Fruit fly (Drosophila melanogaster) whole organism, embryonic: ENCODE measurements around the gene CG7294.
A peak's percentile ranks its signal among the peaks of the same experiment; 100 is the strongest.

Source experiments
- Aef1 ChIP-seq: fragments of 200-800 bp; sonication (Bioruptor generic); IDR thresholded peaks from 3 replicates; pipeline ENCODE4 v1.3.6; 2022; ENCODE audit warnings: missing biosample characterization, missing genetic modification characterization
- Bteb2 ChIP-seq: fragments of 200-800 bp; sonication (Bioruptor generic); optimal IDR thresholded peaks from 2 replicates; lab custom pipeline; 2016; ENCODE audit warnings: missing biosample characterization, missing genetic modification characterization
- C15 ChIP-seq: fragments of 200-800 bp; sonication (Bioruptor generic); IDR thresholded peaks from 3 replicates; pipeline ENCODE4 v1.3.6; 2022; ENCODE audit warnings: missing biosample characterization, missing genetic modification characterization
- CG11093 ChIP-seq: fragments of 200-800 bp; sonication (Bioruptor generic); IDR thresholded peaks from 3 replicates; pipeline ENCODE4 v1.3.6; 2022; ENCODE audit warnings: missing biosample characterization, missing genetic modification characterization
- CG11398 ChIP-seq: fragments of 200-800 bp; sonication (Bioruptor generic); optimal IDR thresholded peaks from 2 replicates; lab custom pipeline; 2016; ENCODE audit warnings: missing biosample characterization, missing genetic modification characterization
- CG12744 ChIP-seq: fragments of 200-800 bp; sonication (Bioruptor generic); optimal IDR thresholded peaks from 2 replicates; lab custom pipeline; 2016; ENCODE audit warnings: missing biosample characterization, missing genetic modification characterization
- CG14014 ChIP-seq: fragments of 200-800 bp; sonication (Bioruptor generic); IDR thresholded peaks from 2 replicates; pipeline ENCODE4 v1.3.6; 2022; ENCODE audit warnings: missing biosample characterization, missing genetic modification characterization
- CG15514 ChIP-seq: fragments of 200-800 bp; sonication (Bioruptor generic); optimal IDR thresholded peaks from 3 replicates; lab custom pipeline; 2017; ENCODE audit warnings: missing biosample characterization, missing genetic modification characterization, mild to moderate bottlenecking, moderate library complexity, missing genetic modification reagents
- CG15696 ChIP-seq: fragments of 200-800 bp; sonication (Bioruptor generic); optimal IDR thresholded peaks from 2 replicates; lab custom pipeline; 2019; ENCODE audit warnings: missing biosample characterization, mild to moderate bottlenecking, missing genetic modification characterization, moderate library complexity
- CG16813 ChIP-seq: fragments of 200-800 bp; sonication (Bioruptor generic); IDR thresholded peaks from 3 replicates; pipeline ENCODE4 v1.3.6; 2022; ENCODE audit warnings: missing biosample characterization, missing genetic modification characterization; ENCODE audit not compliant: partially characterized antibody
- CG18599 ChIP-seq: fragments of 200-800 bp; sonication (Bioruptor generic); optimal IDR thresholded peaks from 3 replicates; lab custom pipeline; 2017; ENCODE audit warnings: missing biosample characterization, missing genetic modification characterization, mild to moderate bottlenecking, moderate library complexity, missing genetic modification reagents
- CG31441 ChIP-seq: fragments of 200-800 bp; sonication (Bioruptor generic); IDR thresholded peaks from 2 replicates; pipeline ENCODE4 v1.3.6; 2022; ENCODE audit warnings: missing biosample characterization, missing genetic modification characterization
- CG34376 ChIP-seq: fragments of 200-800 bp; sonication (Bioruptor generic); optimal IDR thresholded peaks from 2 replicates; lab custom pipeline; 2018; ENCODE audit warnings: missing biosample characterization, mild to moderate bottlenecking, missing genetic modification characterization
- CG4424 ChIP-seq: fragments of 200-800 bp; sonication (Bioruptor generic); optimal IDR thresholded peaks from 3 replicates; lab custom pipeline; 2016; ENCODE audit warnings: missing biosample characterization, missing genetic modification characterization
- CG5245 ChIP-seq: fragments of 200-800 bp; sonication (Bioruptor generic); optimal IDR thresholded peaks from 3 replicates; lab custom pipeline; 2016; ENCODE audit warnings: missing biosample characterization, missing genetic modification characterization
- CG6854 ChIP-seq: fragments of 200-800 bp; sonication (Bioruptor generic); optimal IDR thresholded peaks from 3 replicates; lab custom pipeline; 2017; ENCODE audit warnings: missing biosample characterization, mild to moderate bottlenecking, missing genetic modification characterization
- CG7987 ChIP-seq: fragments of 200-800 bp; sonication (Bioruptor generic); optimal IDR thresholded peaks from 2 replicates; lab custom pipeline; 2018; ENCODE audit warnings: missing biosample characterization, mild to moderate bottlenecking, missing genetic modification characterization, moderate library complexity
- CkIIα-i1 ChIP-seq: fragments of 200-800 bp; sonication (Bioruptor generic); IDR thresholded peaks from 2 replicates; pipeline ENCODE4 v1.3.6; 2022; ENCODE audit warnings: missing biosample characterization, missing genetic modification characterization
- Dll ChIP-seq: fragments of 200-800 bp; sonication (Bioruptor generic); IDR thresholded peaks from 4 replicates; pipeline ENCODE4 v1.3.6; 2022; ENCODE audit warnings: missing biosample characterization, missing genetic modification characterization; ENCODE audit not compliant: partially characterized antibody
- Dp ChIP-seq: fragments of 200-800 bp; sonication (Bioruptor generic); optimal IDR thresholded peaks from 2 replicates; lab custom pipeline; 2018; ENCODE audit warnings: missing biosample characterization, mild to moderate bottlenecking, missing genetic modification characterization, moderate library complexity
- Elba2 ChIP-seq: fragments of 200-800 bp; sonication (Bioruptor generic); optimal IDR thresholded peaks from 3 replicates; lab custom pipeline; 2016; ENCODE audit warnings: missing biosample characterization, missing genetic modification characterization
- Fer1 ChIP-seq: fragments of 200-800 bp; sonication (Bioruptor generic); optimal IDR thresholded peaks from 2 replicates; lab custom pipeline; 2017; ENCODE audit warnings: missing biosample characterization, mild to moderate bottlenecking, missing genetic modification characterization
- Hey ChIP-seq: fragments of 200-800 bp; sonication (Bioruptor generic); optimal IDR thresholded peaks from 3 replicates; lab custom pipeline; 2018; ENCODE audit warnings: missing biosample characterization, mild to moderate bottlenecking, missing genetic modification characterization
- Hmx ChIP-seq: fragments of 200-800 bp; sonication (Bioruptor generic); optimal IDR thresholded peaks from 2 replicates; lab custom pipeline; 2016; ENCODE audit warnings: missing biosample characterization, missing genetic modification characterization
- Hr78 ChIP-seq, 2 experiments: fragments of 200-800 bp in 1 of 2; fragments of >200 bp in 1 of 2; sonication (Bioruptor generic) in 1 of 2; optimal IDR thresholded peaks; 2 replicates each; lab custom pipeline; 2017 to 2019; ENCODE audit warnings: missing biosample characterization in 2 of 2, missing genetic modification characterization in 2 of 2, mild to moderate bottlenecking in 1 of 2, moderate library complexity in 1 of 2
- Nf-YB ChIP-seq: fragments of 200-800 bp; sonication (Bioruptor generic); optimal IDR thresholded peaks from 3 replicates; lab custom pipeline; 2019; ENCODE audit warnings: missing biosample characterization, mild to moderate bottlenecking, missing genetic modification characterization, moderate library complexity
- Spps ChIP-seq: fragments of 200-800 bp; sonication (Bioruptor generic); optimal IDR thresholded peaks from 2 replicates; lab custom pipeline; 2018; ENCODE audit warnings: missing biosample characterization, mild to moderate bottlenecking, missing genetic modification characterization
- amos ChIP-seq: fragments of 200-800 bp; sonication (Bioruptor generic); IDR thresholded peaks from 2 replicates; pipeline ENCODE4 v1.3.6; 2022; ENCODE audit warnings: missing biosample characterization, missing genetic modification characterization; ENCODE audit not compliant: partially characterized antibody
- ase ChIP-seq: fragments of 200-800 bp; sonication (Bioruptor generic); IDR thresholded peaks from 3 replicates; pipeline ENCODE4 v1.3.6; 2022; ENCODE audit warnings: missing biosample characterization, missing genetic modification characterization
- cas ChIP-seq: fragments of 200-800 bp; sonication (Bioruptor generic); IDR thresholded peaks from 2 replicates; pipeline ENCODE4 v1.3.6; 2022; ENCODE audit warnings: missing biosample characterization, missing genetic modification characterization
- disco-r ChIP-seq: fragments of 200-800 bp; sonication (Bioruptor generic); optimal IDR thresholded peaks from 2 replicates; lab custom pipeline; 2016; ENCODE audit warnings: missing biosample characterization, missing genetic modification characterization
- dm ChIP-seq: fragments of 200-800 bp; sonication (Bioruptor generic); optimal IDR thresholded peaks from 3 replicates; lab custom pipeline; 2016; ENCODE audit warnings: missing biosample characterization, missing genetic modification characterization
- ewg ChIP-seq: fragments of 200-800 bp; sonication (Bioruptor generic); optimal IDR thresholded peaks from 3 replicates; lab custom pipeline; 2017; ENCODE audit warnings: mild to moderate bottlenecking, missing biosample characterization, missing genetic modification reagents, missing genetic modification characterization
- fru ChIP-seq: fragments of >200 bp; optimal IDR thresholded peaks from 2 replicates; lab custom pipeline; 2017
- gsb-n ChIP-seq: fragments of 200-800 bp; sonication (Bioruptor generic); optimal IDR thresholded peaks from 3 replicates; lab custom pipeline; 2018; ENCODE audit warnings: missing biosample characterization, mild to moderate bottlenecking, missing genetic modification characterization
- her ChIP-seq: fragments of 200-800 bp; sonication (Bioruptor generic); optimal IDR thresholded peaks from 2 replicates; lab custom pipeline; 2016; ENCODE audit warnings: missing biosample characterization, missing genetic modification characterization
- hth ChIP-seq: fragments of >200 bp; optimal IDR thresholded peaks from 2 replicates; lab custom pipeline; 2017; ENCODE audit warnings: inconsistent platforms
- mirr ChIP-seq: fragments of 200-800 bp; sonication (Bioruptor generic); optimal IDR thresholded peaks from 3 replicates; lab custom pipeline; 2018; ENCODE audit warnings: missing biosample characterization, mild to moderate bottlenecking, missing genetic modification characterization
- mld ChIP-seq: fragments of 200-800 bp; sonication (Bioruptor generic); IDR thresholded peaks from 3 replicates; pipeline ENCODE4 v1.3.6; 2022; ENCODE audit warnings: missing biosample characterization, missing genetic modification characterization; ENCODE audit not compliant: partially characterized antibody
- pfk ChIP-seq: fragments of 200-800 bp; sonication (Bioruptor generic); optimal IDR thresholded peaks from 2 replicates; lab custom pipeline; 2018; ENCODE audit warnings: missing biosample characterization, mild to moderate bottlenecking, missing genetic modification characterization, moderate library complexity
- pho ChIP-seq: fragments of 200-800 bp; sonication (Bioruptor generic); optimal IDR thresholded peaks from 2 replicates; lab custom pipeline; 2016; ENCODE audit warnings: missing biosample characterization, missing genetic modification characterization
- phol ChIP-seq: fragments of 200-800 bp; sonication (Bioruptor generic); optimal IDR thresholded peaks from 3 replicates; lab custom pipeline; 2018; ENCODE audit warnings: missing biosample characterization, mild to moderate bottlenecking, missing genetic modification characterization, moderate library complexity
- pros ChIP-seq: fragments of 200-800 bp; sonication (Bioruptor generic); optimal IDR thresholded peaks from 3 replicates; lab custom pipeline; 2019; ENCODE audit warnings: missing biosample characterization, mild to moderate bottlenecking, missing genetic modification characterization, moderate library complexity
- run ChIP-seq: fragments of 200-800 bp; sonication (Bioruptor generic); optimal IDR thresholded peaks from 3 replicates; lab custom pipeline; 2018; ENCODE audit warnings: missing biosample characterization, mild to moderate bottlenecking, missing genetic modification characterization
- sima ChIP-seq: fragments of 200-800 bp; sonication (Bioruptor generic); optimal IDR thresholded peaks from 2 replicates; lab custom pipeline; 2016; ENCODE audit warnings: missing biosample characterization, missing genetic modification characterization
- sisA ChIP-seq: fragments of 200-800 bp; sonication (Bioruptor generic); IDR thresholded peaks from 2 replicates; pipeline ENCODE4 v1.3.6; 2022; ENCODE audit warnings: missing biosample characterization, missing genetic modification characterization
- tio ChIP-seq: fragments of 200-800 bp; sonication (Bioruptor generic); optimal IDR thresholded peaks from 2 replicates; lab custom pipeline; 2017; ENCODE audit warnings: missing biosample characterization, missing genetic modification characterization, inconsistent platforms
- trh ChIP-seq: fragments of 200-800 bp; sonication (Bioruptor generic); optimal IDR thresholded peaks from 2 replicates; lab custom pipeline; 2016; ENCODE audit warnings: missing biosample characterization, missing genetic modification characterization
- z ChIP-seq: fragments of 200-800 bp; sonication (Bioruptor generic); IDR thresholded peaks from 3 replicates; pipeline ENCODE4 v1.3.6; 2022; ENCODE audit warnings: missing biosample characterization, missing genetic modification characterization
- zfh1 ChIP-seq: fragments of 200-800 bp; sonication (Bioruptor generic); IDR thresholded peaks from 3 replicates; pipeline ENCODE4 v1.3.6; 2022; ENCODE audit warnings: missing biosample characterization, missing genetic modification characterization
- zfh2 ChIP-seq: fragments of 200-800 bp; sonication (Bioruptor generic); optimal IDR thresholded peaks from 2 replicates; lab custom pipeline; 2016; ENCODE audit warnings: missing biosample characterization, missing genetic modification characterization

CG7294 gene

DNA sequence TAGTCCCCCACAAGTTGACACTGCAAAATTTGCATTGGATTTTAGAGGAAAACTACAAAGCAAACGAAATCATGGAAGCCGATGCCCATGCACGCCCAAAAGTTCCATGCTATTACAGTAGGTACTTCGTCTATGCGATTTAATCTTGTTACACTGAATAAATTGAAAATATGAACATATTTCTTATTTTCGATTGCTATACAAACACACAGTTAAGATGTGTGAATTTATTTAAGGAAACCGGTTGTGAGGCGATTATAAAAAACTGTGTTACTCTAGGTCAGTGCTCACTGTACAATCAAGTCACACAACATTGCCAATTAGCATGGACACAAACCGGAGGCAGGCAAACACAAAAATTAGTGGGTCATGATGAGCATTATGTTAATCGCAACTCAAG lies 23.5 kb downstream of the CG7294 start (continued):
- TF ChIP-seq CG6854 (GFP tag; lab: Kevin White, UChicago), result no peak
- TF ChIP-seq trh (GFP tag; lab: Kevin White, UChicago), result peak; percentile 30
- peak; percentile 77 for TF ChIP-seq disco-r
- peak; percentile 84 for TF ChIP-seq CkIIα-i1 (GFP tag; lab: Robert Waterston, UW)
- TF ChIP-seq ase (GFP tag; lab: Robert Waterston, UW), result peak; percentile 86
- no peak for TF ChIP-seq pfk (GFP tag; lab: Kevin White, UChicago)
- TF ChIP-seq CG14014, result peak; percentile 91
- no peak for TF ChIP-seq Dp (GFP tag; lab: Kevin White, UChicago)
- TF ChIP-seq gsb-n (tag; lab: Kevin White, UChicago), result peak; percentile 32
- TF ChIP-seq Hmx (GFP tag; lab: Kevin White, UChicago), result peak; percentile 53
- TF ChIP-seq zfh2 (GFP tag; lab: Kevin White, UChicago), result peak; percentile 59
- no peak for TF ChIP-seq pros (GFP tag; lab: Kevin White, UChicago)
- TF ChIP-seq her, result peak; percentile 75
- TF ChIP-seq sisA, result peak; percentile 85
- peak; percentile 71 for TF ChIP-seq phol
- no peak for TF ChIP-seq Hr78 (GFP tag; optimal IDR thresholded peaks at IDR 0.05; lab: Kevin White, UChicago)
- no peak for TF ChIP-seq CG34376 (GFP tag; lab: Kevin White, UChicago)
- peak; percentile 65 for TF ChIP-seq CG18599 (GFP tag; lab: Kevin White, UChicago)
- TF ChIP-seq CG7987 (GFP tag; lab: Kevin White, UChicago), result peak; percentile 57
- peak; percentile 56 for TF ChIP-seq pho (GFP tag; lab: Kevin White, UChicago)
- TF ChIP-seq CG11398 (GFP tag; lab: Kevin White, UChicago), result peak; percentile 64
- TF ChIP-seq z, result no peak
- TF ChIP-seq Nf-YB (GFP tag; lab: Kevin White, UChicago), result peak; percentile 28
- TF ChIP-seq CG5245, result peak; percentile 64
- TF ChIP-seq dm (GFP tag; lab: Kevin White, UChicago), result peak; percentile 52
- TF ChIP-seq CG31441 (GFP tag; lab: Robert Waterston, UW), result peak; percentile 76
- TF ChIP-seq tio (GFP tag; lab: Kevin White, UChicago), result peak; percentile 69
- TF ChIP-seq hth, result no peak
- no peak for TF ChIP-seq cas (GFP tag; lab: Robert Waterston, UW)
- no peak for TF ChIP-seq Elba2 (GFP tag; lab: Kevin White, UChicago)
- peak; percentile 4 for TF ChIP-seq sima (GFP tag; lab: Kevin White, UChicago)
- peak; percentile 87 for TF ChIP-seq Aef1
- no peak for TF ChIP-seq Spps (tag; lab: Kevin White, UChicago)
- no peak for TF ChIP-seq Dll (GFP tag; lab: Robert Waterston, UW)
- TF ChIP-seq amos (GFP tag; lab: Robert Waterston, UW), result no peak
- peak; percentile 55 for TF ChIP-seq run (tag; lab: Kevin White, UChicago)
- peak; percentile 86 for TF ChIP-seq zfh1 (GFP tag; lab: Robert Waterston, UW)
- peak; percentile 15 for TF ChIP-seq mirr
- TF ChIP-seq ewg, result peak; percentile 53
- TF ChIP-seq Hey (tag; lab: Kevin White, UChicago), result no peak
- 0 out of 3 replicates have a peak, but pooled peaks have one; percentile 56 for TF ChIP-seq C15 (GFP tag; lab: Robert Waterston, UW)
- peak; percentile 53 for TF ChIP-seq CG15514 (GFP tag; lab: Kevin White, UChicago)
- no peak for TF ChIP-seq CG15696
- TF ChIP-seq fru, result no peak
- TF ChIP-seq CG4424, result peak; percentile 79
- TF ChIP-seq CG12744 (GFP tag; lab: Kevin White, UChicago), result peak; percentile 46
- no peak for TF ChIP-seq CG16813 (GFP tag; lab: Robert Waterston, UW)
- TF ChIP-seq CG11093 (GFP tag; lab: Robert Waterston, UW), result peak; percentile 73
- TF ChIP-seq Bteb2 (GFP tag; lab: Kevin White, UChicago), result peak; percentile 72
- TF ChIP-seq Fer1, result peak; percentile 75
- no peak for TF ChIP-seq mld (GFP tag; lab: Robert Waterston, UW)
